Fruit fly (Drosophila melanogaster) whole organism, embryonic: ENCODE data around the gene eIF2gamma.

ENCODE experiments used
- ATbp ChIP-seq: fragments of 200-800 bp; sonication (Bioruptor generic); optimal IDR thresholded peaks from 2 replicates; lab custom pipeline; 2017; ENCODE audit warnings: missing biosample characterization, mild to moderate bottlenecking, missing genetic modification characterization, missing genetic modification reagents
- B-H1 ChIP-seq: fragments of 200-800 bp; sonication (Bioruptor generic); IDR thresholded peaks from 3 replicates; pipeline ENCODE4 v1.3.6; 2022; ENCODE audit warnings: missing biosample characterization, missing genetic modification characterization
- CG10321 ChIP-seq: fragments of 200-800 bp; sonication (Bioruptor generic); IDR thresholded peaks from 2 replicates; pipeline ENCODE4 v1.3.6; 2022; ENCODE audit warnings: missing biosample characterization, missing genetic modification characterization
- CG10431 ChIP-seq: fragments of 200-800 bp; sonication (Bioruptor generic); optimal IDR thresholded peaks from 3 replicates; lab custom pipeline; 2018; ENCODE audit warnings: missing biosample characterization, mild to moderate bottlenecking, missing genetic modification characterization
- CG11093 ChIP-seq: fragments of 200-800 bp; sonication (Bioruptor generic); IDR thresholded peaks from 3 replicates; pipeline ENCODE4 v1.3.6; 2022; ENCODE audit warnings: missing biosample characterization, missing genetic modification characterization
- CG12236 ChIP-seq: fragments of 200-800 bp; sonication (Bioruptor generic); optimal IDR thresholded peaks from 2 replicates; lab custom pipeline; 2016; ENCODE audit warnings: missing biosample characterization, missing genetic modification characterization
- CG1233 ChIP-seq: fragments of 200-800 bp; sonication (Bioruptor generic); optimal IDR thresholded peaks from 4 replicates; lab custom pipeline; 2018; ENCODE audit warnings: missing biosample characterization, mild to moderate bottlenecking, missing genetic modification characterization
- CG12769 ChIP-seq: fragments of 200-800 bp; sonication (Bioruptor generic); optimal IDR thresholded peaks from 2 replicates; lab custom pipeline; 2019; ENCODE audit warnings: missing biosample characterization, mild to moderate bottlenecking, missing genetic modification characterization, moderate library complexity
- CG17612 ChIP-seq: fragments of 200-800 bp; sonication (Bioruptor generic); IDR thresholded peaks from 2 replicates; pipeline ENCODE4 v1.3.6; 2022; ENCODE audit warnings: missing biosample characterization, missing genetic modification characterization
- CG17802 ChIP-seq: fragments of 200-800 bp; sonication (Bioruptor generic); optimal IDR thresholded peaks from 2 replicates; lab custom pipeline; 2018; ENCODE audit warnings: missing biosample characterization, mild to moderate bottlenecking, missing genetic modification characterization, moderate library complexity
- CG18262 ChIP-seq: fragments of 200-800 bp; optimal IDR thresholded peaks from 3 replicates; lab custom pipeline; 2019; ENCODE audit warnings: missing biosample characterization, mild to moderate bottlenecking, missing genetic modification characterization, moderate library complexity
- CG30020 ChIP-seq: fragments of 200-800 bp; optimal IDR thresholded peaks from 2 replicates; lab custom pipeline; 2019; ENCODE audit warnings: missing biosample characterization, mild to moderate bottlenecking, missing genetic modification characterization, moderate library complexity
- CG33557 ChIP-seq: fragments of 200-800 bp; sonication (Bioruptor generic); optimal IDR thresholded peaks from 2 replicates; lab custom pipeline; 2019; ENCODE audit warnings: missing biosample characterization, mild to moderate bottlenecking, missing genetic modification characterization, moderate library complexity
- CG34422 ChIP-seq: fragments of 200-800 bp; sonication (Bioruptor generic); IDR thresholded peaks from 3 replicates; pipeline ENCODE4 v1.3.6; 2022; ENCODE audit warnings: missing biosample characterization, missing genetic modification characterization
- CG42726 ChIP-seq: fragments of 200-800 bp; sonication (Bioruptor generic); IDR thresholded peaks from 2 replicates; pipeline ENCODE4 v1.3.6; 2022; ENCODE audit warnings: missing biosample characterization, missing genetic modification characterization; ENCODE audit not compliant: partially characterized antibody
- CG4820 ChIP-seq: fragments of 200-800 bp; sonication (Bioruptor generic); optimal IDR thresholded peaks from 3 replicates; lab custom pipeline; 2016; ENCODE audit warnings: missing biosample characterization, missing genetic modification characterization
- CG6765 ChIP-seq: fragments of 200-800 bp; sonication (Bioruptor generic); optimal IDR thresholded peaks from 3 replicates; lab custom pipeline; 2017; ENCODE audit warnings: missing biosample characterization, mild to moderate bottlenecking, missing genetic modification characterization
- CG9609 ChIP-seq: fragments of 200-800 bp; sonication (Bioruptor generic); optimal IDR thresholded peaks from 3 replicates; lab custom pipeline; 2016; ENCODE audit warnings: missing biosample characterization, missing genetic modification characterization
- CkIIα-i1 ChIP-seq: fragments of 200-800 bp; sonication (Bioruptor generic); IDR thresholded peaks from 2 replicates; pipeline ENCODE4 v1.3.6; 2022; ENCODE audit warnings: missing biosample characterization, missing genetic modification characterization
- D ChIP-seq, 2 experiments: fragments of 200-800 bp in 1 of 2; fragments of >200 bp in 1 of 2; sonication (Bioruptor generic) in 1 of 2; optimal IDR thresholded peaks; 2 replicates in 1 of 2; 3 replicates in 1 of 2; lab custom pipeline; 2017; ENCODE audit warnings: mild to moderate bottlenecking in 1 of 2, missing biosample characterization in 1 of 2, missing genetic modification characterization in 1 of 2, missing genetic modification reagents in 1 of 2
- Dp ChIP-seq: fragments of 200-800 bp; sonication (Bioruptor generic); optimal IDR thresholded peaks from 2 replicates; lab custom pipeline; 2018; ENCODE audit warnings: missing biosample characterization, mild to moderate bottlenecking, missing genetic modification characterization, moderate library complexity
- E2f2 ChIP-seq: fragments of 200-800 bp; sonication (Bioruptor generic); IDR thresholded peaks from 2 replicates; pipeline ENCODE4 v1.3.6; 2022; ENCODE audit warnings: missing biosample characterization, missing genetic modification characterization
- ERR ChIP-seq: fragments of 200-800 bp; sonication (Bioruptor generic); optimal IDR thresholded peaks from 2 replicates; lab custom pipeline; 2016; ENCODE audit warnings: missing biosample characterization, missing genetic modification characterization
- Fer3 ChIP-seq: fragments of 200-800 bp; sonication (Bioruptor generic); optimal IDR thresholded peaks from 2 replicates; lab custom pipeline; 2018; ENCODE audit warnings: missing biosample characterization, mild to moderate bottlenecking, missing genetic modification characterization, moderate library complexity
- H15 ChIP-seq: fragments of 200-800 bp; sonication (Bioruptor generic); IDR thresholded peaks from 3 replicates; pipeline ENCODE4 v1.3.6; 2022; ENCODE audit warnings: missing biosample characterization, missing genetic modification characterization
- MTF-1 ChIP-seq: fragments of 200-800 bp; sonication (Bioruptor generic); optimal IDR thresholded peaks from 2 replicates; lab custom pipeline; 2018; ENCODE audit warnings: missing biosample characterization, mild to moderate bottlenecking, missing genetic modification characterization, borderline replicate concordance
- Med ChIP-seq: fragments of 200-800 bp; sonication (Bioruptor generic); peaks from one replicate; lab custom pipeline; 2016; ENCODE audit warnings: missing biosample characterization, missing genetic modification characterization, mild to moderate bottlenecking, inconsistent platforms, moderate library complexity
- Nf-YC ChIP-seq: fragments of 200-800 bp; optimal IDR thresholded peaks from 3 replicates; lab custom pipeline; 2019; ENCODE audit warnings: missing biosample characterization, mild to moderate bottlenecking, missing genetic modification characterization, moderate library complexity
- TFAM ChIP-seq: fragments of 200-800 bp; sonication (Bioruptor generic); optimal IDR thresholded peaks from 2 replicates; lab custom pipeline; 2017; ENCODE audit warnings: missing biosample characterization, missing genetic modification characterization, inconsistent platforms
- Trl ChIP-seq, 3 experiments: fragments of >200 bp in 2 of 3; fragments of 200-800 bp in 1 of 3; sonication (Bioruptor generic) in 1 of 3; optimal IDR thresholded peaks; 2 replicates in 1 of 3; 3 replicates in 2 of 3; lab custom pipeline; 2016 to 2017; ENCODE audit warnings: missing biosample characterization in 1 of 3, missing genetic modification characterization in 1 of 3
- ab ChIP-seq: fragments of 200-800 bp; sonication (Bioruptor generic); optimal IDR thresholded peaks from 2 replicates; lab custom pipeline; 2016; ENCODE audit warnings: missing biosample characterization, missing genetic modification characterization
- aop ChIP-seq: fragments of 200-800 bp; sonication (Bioruptor generic); IDR thresholded peaks from 2 replicates; pipeline ENCODE4 v1.3.6; 2022; ENCODE audit warnings: missing biosample characterization, missing genetic modification characterization
- az2 ChIP-seq: fragments of 200-800 bp; sonication (Bioruptor generic); optimal IDR thresholded peaks from 3 replicates; lab custom pipeline; 2016; ENCODE audit warnings: missing biosample characterization, missing genetic modification characterization
- chif ChIP-seq, 2 experiments: fragments of 200-800 bp; sonication (Bioruptor generic); optimal IDR thresholded peaks; 3 replicates each; lab custom pipeline; 2016; ENCODE audit warnings: missing biosample characterization in 2 of 2, missing genetic modification characterization in 2 of 2
- gce ChIP-seq: fragments of 200-800 bp; sonication (Bioruptor generic); IDR thresholded peaks from 3 replicates; pipeline ENCODE4 v1.3.6; 2022; ENCODE audit warnings: missing biosample characterization, missing genetic modification characterization
- grn ChIP-seq: fragments of 200-800 bp; sonication (Bioruptor generic); optimal IDR thresholded peaks from 3 replicates; lab custom pipeline; 2017; ENCODE audit warnings: missing biosample characterization, missing genetic modification characterization
- h ChIP-seq: fragments of >200 bp; optimal IDR thresholded peaks from 2 replicates; lab custom pipeline; 2017
- hb ChIP-seq: fragments of 200-800 bp; sonication (Bioruptor generic); IDR thresholded peaks from 3 replicates; pipeline ENCODE4 v1.3.6; 2022; ENCODE audit warnings: missing biosample characterization, missing genetic modification characterization; ENCODE audit not compliant: partially characterized antibody
- kay ChIP-seq: fragments of 200-800 bp; sonication (Bioruptor generic); optimal IDR thresholded peaks from 2 replicates; lab custom pipeline; 2016; ENCODE audit warnings: missing biosample characterization, missing genetic modification characterization
- pum ChIP-seq: fragments of 200-800 bp; sonication (Bioruptor generic); optimal IDR thresholded peaks from 2 replicates; lab custom pipeline; 2016; ENCODE audit warnings: missing biosample characterization, missing genetic modification characterization
- ranshi ChIP-seq: fragments of 200-800 bp; sonication (Bioruptor generic); IDR thresholded peaks from 2 replicates; pipeline ENCODE4 v1.3.6; 2022; ENCODE audit warnings: missing biosample characterization, missing genetic modification characterization
- sc ChIP-seq, 3 experiments: fragments of >200 bp in 2 of 3; fragments of 200-800 bp in 1 of 3; sonication (Bioruptor generic) in 1 of 3; optimal IDR thresholded peaks; 2 replicates in 2 of 3; 3 replicates in 1 of 3; lab custom pipeline; 2017; ENCODE audit warnings: mild to moderate bottlenecking in 1 of 3, missing biosample characterization in 1 of 3, missing genetic modification characterization in 1 of 3, missing genetic modification reagents in 1 of 3
- scrt ChIP-seq: fragments of 200-800 bp; sonication (Bioruptor generic); optimal IDR thresholded peaks from 2 replicates; lab custom pipeline; 2018; ENCODE audit warnings: missing biosample characterization, mild to moderate bottlenecking, missing genetic modification characterization, moderate library complexity
- tna ChIP-seq: fragments of 200-800 bp; sonication (Bioruptor generic); IDR thresholded peaks from 2 replicates; pipeline ENCODE4 v1.3.6; 2022; ENCODE audit warnings: missing biosample characterization, missing genetic modification characterization; ENCODE audit not compliant: partially characterized antibody
- unpg ChIP-seq: fragments of 200-800 bp; sonication (Bioruptor generic); optimal IDR thresholded peaks from 3 replicates; lab custom pipeline; 2018; ENCODE audit warnings: missing biosample characterization, mild to moderate bottlenecking, missing genetic modification characterization, moderate library complexity
- yki ChIP-seq: fragments of >200 bp; optimal IDR thresholded peaks from 3 replicates; lab custom pipeline; 2018
- z ChIP-seq: fragments of 200-800 bp; sonication (Bioruptor generic); IDR thresholded peaks from 3 replicates; pipeline ENCODE4 v1.3.6; 2022; ENCODE audit warnings: missing biosample characterization, missing genetic modification characterization
- zfh1 ChIP-seq: fragments of 200-800 bp; sonication (Bioruptor generic); IDR thresholded peaks from 3 replicates; pipeline ENCODE4 v1.3.6; 2022; ENCODE audit warnings: missing biosample characterization, missing genetic modification characterization

eIF2gamma gene

dm6 chr3R:15222973-15223372 is 40.3 kb downstream of the eIF2gamma start, which contains the start of gene Polr2G (continued):
- TF ChIP-seq Med (GFP tag; lab: Kevin White, UChicago) (no peak), scrt (no peak), CG34422 (GFP tag; lab: Robert Waterston, UW) (peak; percentile 13; the same call in 1 of the 3 replicates), CG10431 (GFP tag; lab: Kevin White, UChicago) (no peak), yki (lab: Kevin White, UChicago) (no peak), CG1233 (GFP tag; lab: Kevin White, UChicago) (no peak), CG9609 (GFP tag; lab: Kevin White, UChicago) (no peak), az2 (GFP tag; lab: Kevin White, UChicago) (no peak), CG18262 (tag; lab: Kevin White, UChicago) (no peak), Dp (GFP tag; lab: Kevin White, UChicago) (peak; percentile 67), CG17802 (tag; lab: Kevin White, UChicago) (no peak), h (lab: Kevin White, UChicago) (no peak), H15 (GFP tag; lab: Robert Waterston, UW) (no peak), pum (no peak), CG4820 (GFP tag; lab: Kevin White, UChicago) (no peak), CG6765 (GFP tag; lab: Kevin White, UChicago) (no peak)

dm6 chr3R:15218824-15219576 is 44.3 kb downstream of the eIF2gamma start, which contains the start of the genes SIDL and CG12241:
SIDL (minus strand) TSS chr3R:15218874.
CG12241 (plus strand) TSS chr3R:15219256.
- TF ChIP-seq ATbp = no peak
- peak; percentile 65 for TF ChIP-seq Nf-YC (tag; lab: Kevin White, UChicago)
- peak; percentile 96 for TF ChIP-seq ranshi (GFP tag; lab: Robert Waterston, UW)
- peak; percentile 42 for TF ChIP-seq CG30020 (tag; lab: Kevin White, UChicago)
- TF ChIP-seq grn = peak; percentile 61
- no peak for TF ChIP-seq Trl (optimal IDR thresholded peaks at IDR 0.05; lab: Kevin White, UChicago)
- TF ChIP-seq Trl (GFP tag; optimal IDR thresholded peaks at IDR 0.05; lab: Kevin White, UChicago) = peak; percentile 84
- peak; percentile 58 for TF ChIP-seq E2f2
- TF ChIP-seq ERR = peak; percentile 77
- TF ChIP-seq CG10321 (GFP tag; lab: Robert Waterston, UW) = no peak
- TF ChIP-seq z (GFP tag; lab: Robert Waterston, UW) = no peak
- TF ChIP-seq CG11093 (GFP tag; lab: Robert Waterston, UW) = peak; percentile 91
- TF ChIP-seq MTF-1 (GFP tag; lab: Kevin White, UChicago) = peak; percentile 32
- TF ChIP-seq unpg = peak; percentile 66
- TF ChIP-seq aop (GFP tag; lab: Robert Waterston, UW) = no peak
- no peak for TF ChIP-seq hb (GFP tag; lab: Robert Waterston, UW)
- no peak for TF ChIP-seq tna
- peak; percentile 94 for TF ChIP-seq zfh1 (GFP tag; lab: Robert Waterston, UW)
- no peak for TF ChIP-seq D (optimal IDR thresholded peaks at IDR 0.05; lab: Kevin White, UChicago)
- TF ChIP-seq D (GFP tag; optimal IDR thresholded peaks at IDR 0.05; lab: Kevin White, UChicago) = peak; percentile 72
- TF ChIP-seq B-H1 (GFP tag; lab: Robert Waterston, UW) = peak; percentile 93
- TF ChIP-seq CG42726 (GFP tag; lab: Robert Waterston, UW) = no peak
- TF ChIP-seq gce = peak; percentile 82
- TF ChIP-seq kay (GFP tag; lab: Kevin White, UChicago) = peak; percentile 69
- no peak for TF ChIP-seq CG12769 (tag; lab: Kevin White, UChicago)
- TF ChIP-seq sc (optimal IDR thresholded peaks at IDR 0.05; lab: Kevin White, UChicago) = no peak
- no peak for TF ChIP-seq sc (GFP tag; optimal IDR thresholded peaks at IDR 0.05; lab: Kevin White, UChicago)
- peak; percentile 87 for TF ChIP-seq CG17612
- TF ChIP-seq CkIIα-i1 (GFP tag; lab: Robert Waterston, UW) = no peak
- TF ChIP-seq Fer3 (tag; lab: Kevin White, UChicago) = peak; percentile 86
- TF ChIP-seq chif (GFP tag; optimal IDR thresholded peaks at IDR 0.05; lab: Kevin White, UChicago) = peak; percentile 16 to 70
- TF ChIP-seq CG12236 (GFP tag; lab: Kevin White, UChicago) = no peak
- no peak for TF ChIP-seq TFAM (GFP tag; lab: Kevin White, UChicago)
- TF ChIP-seq ab = no peak
- TF ChIP-seq CG33557 (GFP tag; lab: Kevin White, UChicago) = peak; percentile 4
